Fruit fly (Drosophila melanogaster): ENCODE measurements around the gene CG17219.

The CG17219 gene

DNA sequence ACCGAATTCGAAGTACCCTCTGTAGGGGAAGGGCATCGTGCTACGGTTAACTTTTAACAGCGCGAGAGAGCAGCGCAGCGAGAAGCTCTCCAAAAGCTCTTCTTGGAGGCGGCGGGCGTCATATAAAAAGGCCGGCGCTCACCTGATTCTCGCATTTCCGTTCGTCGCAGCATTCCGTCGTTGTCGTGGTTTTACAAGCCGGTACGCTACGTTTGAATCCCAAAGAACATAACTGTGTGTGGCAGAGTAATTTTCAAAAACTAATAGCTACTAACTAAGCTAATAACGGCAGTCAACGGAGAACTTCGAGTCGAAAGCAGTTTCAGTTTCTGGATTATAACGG is 27.4 kb downstream of the CG17219 start, which contains the start of gene FASN1 (continued):
- TF ChIP-seq luna (GFP tag; optimal IDR thresholded peaks at IDR 0.05) (no peak), Gsc (GFP tag; IDR thresholded peaks at IDR 0.05) (no peak), CG14965 (GFP tag; optimal IDR thresholded peaks at IDR 0.05; ENCODE audit: borderline replicate concordance) (no peak), CG4854 (GFP tag; optimal IDR thresholded peaks at IDR 0.05) (no peak), sima (GFP tag; optimal IDR thresholded peaks at IDR 0.05) (no peak), CG7786 (GFP tag; optimal IDR thresholded peaks at IDR 0.05) (no peak), Doc3 (GFP tag; IDR thresholded peaks at IDR 0.05; ENCODE audit: partially characterized antibody) (no peak), CG17361 (GFP tag; IDR thresholded peaks at IDR 0.05) (no peak), CG11696 (GFP tag; IDR thresholded peaks at IDR 0.05) (no peak), dmrt99B (tag; optimal IDR thresholded peaks at IDR 0.05) (no peak), Sin3A (optimal IDR thresholded peaks at IDR 0.05) (no peak), gcm2 (GFP tag; optimal IDR thresholded peaks at IDR 0.05) (no peak), yki (optimal IDR thresholded peaks at IDR 0.05) (no peak), CG2875 (GFP tag; optimal IDR thresholded peaks at IDR 0.05) (no peak), Opbp (GFP tag; IDR thresholded peaks at IDR 0.05; ENCODE audit: partially characterized antibody) (0 out of 3 replicates have a peak, but pooled peaks have one; percentile 22), disco-r (GFP tag; optimal IDR thresholded peaks at IDR 0.05) (no peak), Dfd (GFP tag; optimal IDR thresholded peaks at IDR 0.05) (no peak), CG10654 (GFP tag; optimal IDR thresholded peaks at IDR 0.05) (no peak), hbn (GFP tag; IDR thresholded peaks at IDR 0.05; ENCODE audit: partially characterized antibody) (no peak), CG32772 (GFP tag; IDR thresholded peaks at IDR 0.05) (no peak), CG7963 (GFP tag; IDR thresholded peaks at IDR 0.05; ENCODE audit: partially characterized antibody) (no peak), CG1602 (GFP tag; optimal IDR thresholded peaks at IDR 0.05) (no peak), BtbVII (GFP tag; optimal IDR thresholded peaks at IDR 0.05) (no peak), CG3163 (GFP tag; optimal IDR thresholded peaks at IDR 0.05) (no peak), CG8765 (GFP tag; IDR thresholded peaks at IDR 0.05) (no peak), Lhr (GFP tag; optimal IDR thresholded peaks at IDR 0.05) (no peak), maf-S (GFP tag; optimal IDR thresholded peaks at IDR 0.05) (no peak), ase (GFP tag; IDR thresholded peaks at IDR 0.05) (no peak), slbo (GFP tag; IDR thresholded peaks at IDR 0.05) (no peak; the same call in 1 of the 2 replicates), lab (GFP tag; optimal IDR thresholded peaks at IDR 0.05) (peak; percentile 26), CG12391 (tag; optimal IDR thresholded peaks at IDR 0.05) (no peak), sisA (GFP tag; IDR thresholded peaks at IDR 0.05) (no peak), CG10274 (GFP tag; optimal IDR thresholded peaks at IDR 0.05) (no peak), onecut (GFP tag; IDR thresholded peaks at IDR 0.05) (no peak), H2.0 (GFP tag; IDR thresholded peaks at IDR 0.05) (no peak), Awh (GFP tag; IDR thresholded peaks at IDR 0.05) (no peak), gem (tag; optimal IDR thresholded peaks at IDR 0.05) (no peak), ash1 (GFP tag; optimal IDR thresholded peaks at IDR 0.05) (peak; percentile 7), gt (GFP tag; IDR thresholded peaks at IDR 0.05) (no peak), Antp (GFP tag; optimal IDR thresholded peaks at IDR 0.05) (peak; percentile 10), E2f1 (GFP tag; IDR thresholded peaks at IDR 0.05) (no peak), CG8478 (optimal IDR thresholded peaks at IDR 0.05) (no peak), Meics (GFP tag; optimal IDR thresholded peaks at IDR 0.05) (no peak), CG9932 (GFP tag; IDR thresholded peaks at IDR 0.05) (no peak; the same call in 1 of the 2 replicates), HLH54F (GFP tag; optimal IDR thresholded peaks at IDR 0.05) (no peak), stc (GFP tag; IDR thresholded peaks at IDR 0.05) (no peak), CG1832 (GFP tag; optimal IDR thresholded peaks at IDR 0.05) (no peak), p53 (GFP tag; optimal IDR thresholded peaks at IDR 0.05) (no peak), bowl (GFP tag; IDR thresholded peaks at IDR 0.05) (no peak), Adf1 (GFP tag; IDR thresholded peaks at IDR 0.05) (peak; percentile 37; the same call in 1 of the 2 replicates), Hsf (GFP tag; optimal IDR thresholded peaks at IDR 0.05) (no peak), Hr51 (GFP tag; optimal IDR thresholded peaks at IDR 0.05) (no peak), Hr39 (optimal IDR thresholded peaks at IDR 0.05) (no peak), CG12942 (GFP tag; optimal IDR thresholded peaks at IDR 0.05) (no peak)

All from whole organism, embryonic.